Worm (Caenorhabditis elegans) whole organism, L3 larva: ENCODE data around the gene Y57G11C.22.

Experiments used
- R02D3.7 ChIP-seq: fragments of 150-350 bp; optimal IDR thresholded peaks from 2 replicates; lab custom pipeline; 2014; ENCODE audit warnings: missing biosample characterization, missing genetic modification characterization
- ceh-16 ChIP-seq: sonication (generic microtip); optimal IDR thresholded peaks from 2 replicates; lab custom pipeline; 2017; ENCODE audit warnings: missing biosample characterization, missing genetic modification characterization
- daf-12 ChIP-seq: fragments of 150-350 bp; optimal IDR thresholded peaks from 2 replicates; lab custom pipeline; 2014; ENCODE audit warnings: missing biosample characterization, missing genetic modification reagents, missing genetic modification characterization
- elt-3 ChIP-seq, 3 experiments: fragments of 150-350 bp in 1 of 3; sonication (generic microtip) in 2 of 3; optimal IDR thresholded peaks; 2 replicates in 2 of 3; 4 replicates in 1 of 3; lab custom pipeline; 2014 to 2017; ENCODE audit warnings: missing biosample characterization in 3 of 3, missing genetic modification characterization in 3 of 3
- fkh-10 ChIP-seq: sonication (generic microtip); optimal IDR thresholded peaks from 2 replicates; lab custom pipeline; 2017; ENCODE audit warnings: missing biosample characterization, missing genetic modification reagents, missing genetic modification characterization
- jun-1 ChIP-seq: fragments of 150-350 bp; optimal IDR thresholded peaks from 2 replicates; lab custom pipeline; 2014; ENCODE audit warnings: missing biosample characterization, missing genetic modification reagents, missing genetic modification characterization
- nhr-237 ChIP-seq: fragments of 150-350 bp; optimal IDR thresholded peaks from 2 replicates; lab custom pipeline; 2014; ENCODE audit warnings: missing biosample characterization, missing genetic modification characterization
- sea-2 ChIP-seq: fragments of 150-350 bp; sonication (generic microtip); optimal IDR thresholded peaks from 4 replicates; lab custom pipeline; 2014; ENCODE audit warnings: missing biosample characterization, missing genetic modification reagents, missing genetic modification characterization
- snpc-4 ChIP-seq: fragments of 150-350 bp; optimal IDR thresholded peaks from 2 replicates; lab custom pipeline; 2014; ENCODE audit warnings: missing biosample characterization, missing genetic modification characterization
- zag-1 ChIP-seq: fragments of 150-350 bp; optimal IDR thresholded peaks from 2 replicates; lab custom pipeline; 2014; ENCODE audit warnings: missing biosample characterization, missing genetic modification characterization

- TF ChIP-seq ceh-16 (tag; lab: Kevin White, UChicago) (no peak), R02D3.7 (tag; lab: Kevin White, UChicago) (no peak), nhr-237 (no peak), jun-1 (tag; lab: Kevin White, UChicago) (no peak), daf-12 (no peak), snpc-4 (tag; lab: Kevin White, UChicago) (no peak), fkh-10 (GFP tag; lab: Kevin White, UChicago) (no peak), zag-1 (tag; lab: Kevin White, UChicago) (no peak), elt-3 (tag; optimal IDR thresholded peaks at IDR 0.05; lab: Kevin White, UChicago) (no peak), sea-2 (GFP tag; lab: Kevin White, UChicago) (no peak)
These were observed 55.0 kb downstream of the Y57G11C.22 start for ce11 chrIV:14891996-14892395.
